Fruit fly (Drosophila melanogaster) whole organism, wandering third instar larva: ENCODE results near the gene CG31729.

Experiments used
- Abd-B ChIP-seq: fragments of >200 bp; optimal IDR thresholded peaks from 2 replicates; lab custom pipeline; 2017; ENCODE audit warnings: missing biosample characterization, missing genetic modification characterization
- CG32264 ChIP-seq: fragments of 200-800 bp; sonication (Bioruptor generic); optimal IDR thresholded peaks from 2 replicates; lab custom pipeline; 2016; ENCODE audit warnings: missing biosample characterization, missing genetic modification characterization
- CG9705 ChIP-seq: fragments of 200-800 bp; sonication (Bioruptor generic); optimal IDR thresholded peaks from 2 replicates; lab custom pipeline; 2018; ENCODE audit warnings: missing biosample characterization, mild to moderate bottlenecking, missing genetic modification characterization
- Dfd ChIP-seq: fragments of >200 bp; optimal IDR thresholded peaks from 2 replicates; lab custom pipeline; 2017; ENCODE audit warnings: missing biosample characterization, missing genetic modification characterization
- Dif ChIP-seq: fragments of 200-275, 200-300 bp; sonication (Bioruptor generic); optimal IDR thresholded peaks from 2 replicates; lab custom pipeline; 2018; ENCODE audit warnings: missing biosample characterization, missing genetic modification characterization; ENCODE audit not compliant: partially characterized antibody
- HLH106 ChIP-seq: fragments of 200-800 bp; optimal IDR thresholded peaks from 3 replicates; lab custom pipeline; 2019; ENCODE audit warnings: missing biosample characterization, mild to moderate bottlenecking, missing genetic modification characterization, moderate library complexity
- Hr83 ChIP-seq: fragments of 200-300 bp; sonication (Bioruptor generic); optimal IDR thresholded peaks from 2 replicates; lab custom pipeline; 2016; ENCODE audit warnings: missing biosample characterization, mild to moderate bottlenecking, missing genetic modification characterization, moderate library complexity; ENCODE audit not compliant: poor library complexity, severe bottlenecking
- Jra ChIP-seq: sonication (Bioruptor generic); optimal IDR thresholded peaks from 2 replicates; lab custom pipeline; 2016; ENCODE audit warnings: missing biosample characterization, missing genetic modification characterization
- Mio ChIP-seq: sonication (Bioruptor generic); optimal IDR thresholded peaks from 2 replicates; lab custom pipeline; 2016; ENCODE audit warnings: missing biosample characterization, missing genetic modification characterization
- Myc ChIP-seq: fragments of >200 bp; optimal IDR thresholded peaks from 2 replicates; lab custom pipeline; 2017
- N ChIP-seq: fragments of >200 bp; optimal IDR thresholded peaks from 2 replicates; lab custom pipeline; 2018; ENCODE audit warnings: missing biosample characterization, missing external identifiers, missing genetic modification characterization
- OdsH ChIP-seq: fragments of 200-800 bp; sonication (Bioruptor generic); optimal IDR thresholded peaks from 2 replicates; lab custom pipeline; 2016; ENCODE audit warnings: missing biosample characterization, mild to moderate bottlenecking, missing genetic modification characterization
- Rel ChIP-seq, 2 experiments: fragments of 200-800 bp; sonication (Bioruptor generic) in 1 of 2; optimal IDR thresholded peaks; 2 replicates in 1 of 2; 3 replicates in 1 of 2; lab custom pipeline; 2016 to 2019; ENCODE audit warnings: mild to moderate bottlenecking in 2 of 2, missing biosample characterization in 2 of 2, missing genetic modification characterization in 2 of 2, moderate library complexity in 1 of 2
- Sp1 ChIP-seq: fragments of 200-800 bp; sonication (Bioruptor generic); optimal IDR thresholded peaks from 3 replicates; lab custom pipeline; 2019; ENCODE audit warnings: missing biosample characterization, mild to moderate bottlenecking, missing genetic modification characterization, moderate library complexity
- Vsx2 ChIP-seq: fragments of 200-300, 225-300 bp; sonication (Bioruptor generic); optimal IDR thresholded peaks from 2 replicates; lab custom pipeline; 2018; ENCODE audit warnings: missing biosample characterization, missing genetic modification characterization; ENCODE audit not compliant: partially characterized antibody
- br ChIP-seq: fragments of 200-800 bp; sonication (Bioruptor generic); optimal IDR thresholded peaks from 2 replicates; lab custom pipeline; 2016; ENCODE audit warnings: missing biosample characterization, missing genetic modification characterization
- brk ChIP-seq: fragments of 200-800 bp; sonication (Bioruptor generic); optimal IDR thresholded peaks from 2 replicates; lab custom pipeline; 2016; ENCODE audit warnings: missing biosample characterization, mild to moderate bottlenecking, missing genetic modification characterization
- dl ChIP-seq, 2 experiments: fragments of 175-275, 200-275 bp in 1 of 2; fragments of 200-275 bp in 1 of 2; sonication (Bioruptor generic); optimal IDR thresholded peaks; lab custom pipeline; 2018; ENCODE audit warnings: mild to moderate bottlenecking in 2 of 2, missing biosample characterization in 2 of 2, missing genetic modification characterization in 2 of 2, moderate library complexity in 2 of 2; ENCODE audit not compliant: partially characterized antibody in 2 of 2, insufficient read depth in 1 of 2
- dmrt93B ChIP-seq: fragments of 200-800 bp; sonication (Bioruptor generic); optimal IDR thresholded peaks from 2 replicates; lab custom pipeline; 2018; ENCODE audit warnings: missing biosample characterization, mild to moderate bottlenecking, missing genetic modification characterization
- dsf ChIP-seq: sonication (Bioruptor generic); optimal IDR thresholded peaks from 2 replicates; lab custom pipeline; 2016; ENCODE audit warnings: missing biosample characterization, missing genetic modification characterization, borderline replicate concordance
- ey ChIP-seq: fragments of 200-800 bp; sonication (Bioruptor generic); optimal IDR thresholded peaks from 2 replicates; lab custom pipeline; 2016; ENCODE audit warnings: missing biosample characterization, missing genetic modification characterization
- foxo ChIP-seq, 2 experiments: fragments of 200-800 bp; sonication (Bioruptor generic); optimal IDR thresholded peaks; 2 replicates in 1 of 2; 3 replicates in 1 of 2; lab custom pipeline; 2016 to 2017; ENCODE audit warnings: missing biosample characterization in 2 of 2, missing genetic modification characterization in 2 of 2
- fru ChIP-seq: fragments of 200-800 bp; sonication (Bioruptor generic); optimal IDR thresholded peaks from 3 replicates; lab custom pipeline; 2016; ENCODE audit warnings: missing biosample characterization, mild to moderate bottlenecking, missing genetic modification characterization
- h ChIP-seq: fragments of 200-800 bp; sonication (Bioruptor generic); optimal IDR thresholded peaks from 3 replicates; lab custom pipeline; 2016; ENCODE audit warnings: missing biosample characterization, mild to moderate bottlenecking, missing genetic modification characterization
- lola ChIP-seq: fragments of >200 bp; optimal IDR thresholded peaks from 2 replicates; lab custom pipeline; 2017; ENCODE audit warnings: missing biosample characterization, missing genetic modification characterization
- pan ChIP-seq: fragments of >200 bp; optimal IDR thresholded peaks from 2 replicates; lab custom pipeline; 2017
- psq ChIP-seq: fragments of 200-800 bp; sonication (Bioruptor generic); optimal IDR thresholded peaks from 3 replicates; lab custom pipeline; 2017; ENCODE audit warnings: missing biosample characterization, mild to moderate bottlenecking, missing genetic modification characterization, moderate library complexity
- rgr ChIP-seq: fragments of 200-800 bp; sonication (Bioruptor generic); optimal IDR thresholded peaks from 3 replicates; lab custom pipeline; 2016; ENCODE audit warnings: missing biosample characterization, mild to moderate bottlenecking, missing genetic modification characterization
- sage ChIP-seq: fragments of 200-800 bp; sonication (Bioruptor generic); optimal IDR thresholded peaks from 2 replicates; lab custom pipeline; 2016; ENCODE audit warnings: missing biosample characterization, mild to moderate bottlenecking, missing genetic modification characterization
- sv ChIP-seq: fragments of 200-800 bp; sonication (Bioruptor generic); optimal IDR thresholded peaks from 3 replicates; lab custom pipeline; 2016; ENCODE audit warnings: missing biosample characterization, missing genetic modification characterization
- tai ChIP-seq: sonication (Bioruptor generic); optimal IDR thresholded peaks from 2 replicates; lab custom pipeline; 2016; ENCODE audit warnings: missing biosample characterization, missing genetic modification characterization
- usp ChIP-seq: fragments of >200 bp; optimal IDR thresholded peaks from 2 replicates; lab custom pipeline; 2017; ENCODE audit warnings: missing biosample characterization, missing genetic modification characterization
- woc ChIP-seq: sonication (Bioruptor generic); optimal IDR thresholded peaks from 2 replicates; lab custom pipeline; 2016; ENCODE audit warnings: missing biosample characterization, mild to moderate bottlenecking, missing genetic modification characterization

The CG31729 gene

dm6 chr2L:13296703-13297230, 7.0 kb downstream of the CG31729 start:
- TF ChIP-seq dl (GFP tag; optimal IDR thresholded peaks at IDR 0.05; lab: Kevin White, UChicago; ENCODE audit: insufficient read depth in 1 of 2, partially characterized antibody in 2 of 2) (no peak), sv (GFP tag; lab: Kevin White, UChicago) (no peak), Dif (GFP tag; lab: Kevin White, UChicago) (no peak), psq (no peak), rgr (GFP tag; lab: Kevin White, UChicago) (no peak), foxo (GFP tag; optimal IDR thresholded peaks at IDR 0.05; lab: Kevin White, UChicago) (no peak), brk (GFP tag; lab: Kevin White, UChicago) (no peak), dmrt93B (GFP tag; lab: Kevin White, UChicago) (no peak), Vsx2 (GFP tag; lab: Kevin White, UChicago) (no peak), Sp1 (no peak), HLH106 (no peak), dsf (no peak), usp (GFP tag; lab: Kevin White, UChicago) (no peak), Dfd (GFP tag; lab: Kevin White, UChicago) (no peak), N (GFP tag; lab: Kevin White, UChicago) (no peak), tai (GFP tag; lab: Kevin White, UChicago) (no peak), Rel (GFP tag; optimal IDR thresholded peaks at IDR 0.05; lab: Kevin White, UChicago) (no peak), Rel (tag; optimal IDR thresholded peaks at IDR 0.05; lab: Kevin White, UChicago) (no peak), CG32264 (GFP tag; lab: Kevin White, UChicago) (no peak)

dm6 chr2L:13304488-13304887, 14.7 kb downstream of the CG31729 start, which contains the start of gene CG16825:
Gene CG16825, plus strand, starts transcription at chr2L:13304788.
- TF ChIP-seq Vsx2 (GFP tag; lab: Kevin White, UChicago) (no peak), pan (lab: Kevin White, UChicago) (no peak), CG32264 (GFP tag; lab: Kevin White, UChicago) (no peak), Myc (no peak), lola (no peak), Hr83 (GFP tag; lab: Kevin White, UChicago) (no peak), Dfd (GFP tag; lab: Kevin White, UChicago) (no peak), Sp1 (no peak), h (GFP tag; lab: Kevin White, UChicago) (no peak), Jra (GFP tag; lab: Kevin White, UChicago) (no peak), ey (no peak), woc (GFP tag; lab: Kevin White, UChicago) (no peak), sage (GFP tag; lab: Kevin White, UChicago) (no peak), br (GFP tag; lab: Kevin White, UChicago) (no peak), tai (GFP tag; lab: Kevin White, UChicago) (no peak), Abd-B (GFP tag; lab: Kevin White, UChicago) (no peak), fru (GFP tag; lab: Kevin White, UChicago) (no peak), dl (GFP tag; optimal IDR thresholded peaks at IDR 0.05; lab: Kevin White, UChicago; ENCODE audit: insufficient read depth in 1 of 2, partially characterized antibody in 2 of 2) (no peak)

dm6 chr2L:13305000-13305399, 15.2 kb downstream of the CG31729 start:
- TF ChIP-seq Jra (GFP tag; lab: Kevin White, UChicago): no peak
- TF ChIP-seq dmrt93B (GFP tag; lab: Kevin White, UChicago): no peak
- no peak for TF ChIP-seq CG9705 (GFP tag; lab: Kevin White, UChicago)
- no peak for TF ChIP-seq Mio
- TF ChIP-seq brk (GFP tag; lab: Kevin White, UChicago): no peak
- no peak for TF ChIP-seq sage (GFP tag; lab: Kevin White, UChicago)
- TF ChIP-seq Abd-B (GFP tag; lab: Kevin White, UChicago): no peak
- no peak for TF ChIP-seq pan (lab: Kevin White, UChicago)
- TF ChIP-seq N (GFP tag; lab: Kevin White, UChicago): no peak
- no peak for TF ChIP-seq h (GFP tag; lab: Kevin White, UChicago)
- TF ChIP-seq CG32264 (GFP tag; lab: Kevin White, UChicago): no peak
- TF ChIP-seq tai (GFP tag; lab: Kevin White, UChicago): no peak
- no peak for TF ChIP-seq Hr83 (GFP tag; lab: Kevin White, UChicago)
- TF ChIP-seq Dfd (GFP tag; lab: Kevin White, UChicago): no peak
- TF ChIP-seq dsf: no peak
- no peak for TF ChIP-seq usp (GFP tag; lab: Kevin White, UChicago)
- no peak for TF ChIP-seq dl (GFP tag; optimal IDR thresholded peaks at IDR 0.05; lab: Kevin White, UChicago; ENCODE audit: insufficient read depth in 1 of 2, partially characterized antibody in 2 of 2)
- TF ChIP-seq OdsH (GFP tag; lab: Kevin White, UChicago): no peak
